Fruit fly (Drosophila melanogaster) whole organism, pupa: Measurements from ENCODE around the gene CG10600.

Source experiments
- CG10348 ChIP-seq: fragments of 200-800 bp; sonication (Bioruptor generic); IDR thresholded peaks from 2 replicates; pipeline ENCODE4 v1.3.6; 2022; ENCODE audit warnings: missing biosample characterization, missing genetic modification characterization
- CG13204 ChIP-seq: fragments of 200-800 bp; sonication (Bioruptor generic); optimal IDR thresholded peaks from 2 replicates; lab custom pipeline; 2018; ENCODE audit warnings: missing biosample characterization, mild to moderate bottlenecking, missing genetic modification characterization, moderate library complexity
- CG14655 ChIP-seq: fragments of 200-800 bp; sonication (Bioruptor generic); optimal IDR thresholded peaks from 3 replicates; lab custom pipeline; 2017; ENCODE audit warnings: mild to moderate bottlenecking, missing biosample characterization, missing genetic modification reagents, missing genetic modification characterization
- EcR ChIP-seq: fragments of 200-800 bp; sonication (Bioruptor generic); optimal IDR thresholded peaks from 3 replicates; lab custom pipeline; 2019; ENCODE audit warnings: missing biosample characterization, missing genetic modification characterization, mild to moderate bottlenecking, moderate library complexity, missing genetic modification reagents
- Ets98B ChIP-seq: fragments of 200-800 bp; sonication (Bioruptor generic); IDR thresholded peaks from 2 replicates; pipeline ENCODE4 v1.3.6; 2022; ENCODE audit warnings: missing biosample characterization, missing genetic modification characterization
- Pif1A ChIP-seq: fragments of 200-800 bp; sonication (Bioruptor generic); optimal IDR thresholded peaks from 3 replicates; lab custom pipeline; 2016; ENCODE audit warnings: missing biosample characterization, missing genetic modification characterization
- Snoo ChIP-seq: fragments of 200-800 bp; sonication (Bioruptor generic); optimal IDR thresholded peaks from 3 replicates; lab custom pipeline; 2017; ENCODE audit warnings: missing biosample characterization, mild to moderate bottlenecking, missing genetic modification characterization, inconsistent platforms
- rn ChIP-seq: fragments of 200-800 bp; sonication (Bioruptor generic); IDR thresholded peaks from 2 replicates; pipeline ENCODE4 v1.3.6; 2022; ENCODE audit warnings: missing biosample characterization, missing genetic modification characterization

DNA sequence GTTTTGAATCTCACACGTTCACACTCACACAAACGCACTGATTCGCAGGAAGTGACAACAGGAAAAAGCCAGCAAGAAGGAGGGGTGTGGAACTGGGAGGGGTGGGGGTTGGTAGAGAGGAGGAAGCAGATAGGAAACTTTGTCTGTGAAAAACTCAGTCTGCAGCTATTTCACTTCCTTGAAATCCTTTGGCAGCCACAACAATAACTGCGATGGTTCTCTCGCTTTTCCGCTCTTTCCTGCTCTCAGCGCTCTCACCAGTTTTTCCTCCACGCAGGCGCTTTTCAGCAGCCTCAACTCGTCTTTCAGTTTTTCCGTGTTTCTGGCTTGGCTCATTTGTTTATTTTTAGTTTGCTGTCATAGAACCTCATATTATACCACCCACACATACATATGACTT, 7.4 kb upstream of the CG10600 start:
- TF ChIP-seq Pif1A (GFP tag; lab: Kevin White, UChicago) (no peak), rn (GFP tag; lab: Robert Waterston, UW) (no peak), EcR (GFP tag; lab: Kevin White, UChicago) (no peak), CG10348 (no peak), Ets98B (GFP tag; lab: Robert Waterston, UW) (no peak), CG14655 (GFP tag; lab: Kevin White, UChicago) (no peak), CG13204 (no peak), Snoo (tag; lab: Kevin White, UChicago) (no peak)
